Worm (Caenorhabditis elegans): ENCODE data around the gene lst-2.
"Not testable (repeated sequence)": the region's sequence is repeated elsewhere in the genome, so short reads cannot be mapped to it uniquely, and the experiment has no call there.

Gene lst-2

ce11 chrX:4335950-4336349 lies 47.2 kb downstream of the lst-2 start, which contains the start of gene cst-2:
cst-2 (minus strand) TSS chrX:4336050.
- TF ChIP-seq ztf-23, flt-1, T22C8.4 (GFP tag; IDR thresholded peaks at IDR 0.05): not testable (repeated sequence)

- TF ChIP-seq klf-2 (GFP tag; conservative IDR thresholded peaks at IDR 0.05); tab-1 (GFP tag; IDR thresholded peaks at IDR 0.05); ztf-29 (GFP tag; IDR thresholded peaks at IDR 0.05): not testable (repeated sequence)
Measured at ce11 chrX:4332305-4332704, 50.9 kb downstream of the lst-2 start, which contains the start of gene C24A8.6. C24A8.6 (minus strand) TSS chrX:4332405.

DNA sequence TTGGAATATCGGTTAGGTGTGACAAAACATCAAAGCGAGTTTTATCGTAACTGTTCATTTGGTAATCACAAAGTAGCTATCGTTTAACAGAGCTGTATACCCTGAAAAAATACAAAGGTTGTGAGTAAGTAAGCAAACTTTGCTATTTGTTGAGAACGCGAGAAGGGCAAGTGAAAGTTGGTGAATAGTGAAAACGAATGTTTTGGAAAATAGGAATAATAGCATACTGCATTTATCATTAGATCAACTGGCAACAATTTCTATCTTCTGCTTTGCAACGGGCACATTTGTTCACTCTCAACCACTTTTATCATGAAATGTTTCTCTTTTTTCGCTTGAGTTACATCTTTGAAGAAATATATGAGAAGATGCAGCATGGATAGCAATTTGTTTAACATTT lies 54.4 kb downstream of the lst-2 start, which contains the start of gene C24A8.5:
TSS of gene C24A8.5 (minus strand) at position 101 of the 400 bp plus-strand sequence.
- TF ChIP-seq med-1 (GFP tag; optimal IDR thresholded peaks at IDR 0.05; ENCODE audit: insufficient read depth) (no peak), ref-1 (GFP tag; conservative IDR thresholded peaks at IDR 0.05) (no peak), ztf-29 (GFP tag; IDR thresholded peaks at IDR 0.05) (no peak), flt-1 (GFP tag; IDR thresholded peaks at IDR 0.05) (no peak), klf-2 (GFP tag; conservative IDR thresholded peaks at IDR 0.05) (no peak), T22C8.4 (GFP tag; IDR thresholded peaks at IDR 0.05) (no peak), cog-1 (tag; optimal IDR thresholded peaks at IDR 0.05) (no peak), ztf-23 (GFP tag; IDR thresholded peaks at IDR 0.05) (no peak), tab-1 (GFP tag; IDR thresholded peaks at IDR 0.05) (no peak)
